Fruit fly (Drosophila melanogaster) whole organism: ENCODE measurements around the gene CG43072.

Experiments used
- CG8478 ChIP-seq: fragments of >200 bp; optimal IDR thresholded peaks from 2 replicates; lab custom pipeline; 2018; ENCODE audit warnings: inconsistent platforms
- EcR ChIP-seq, 2 experiments: fragments of >200 bp; optimal IDR thresholded peaks; 2 replicates each; lab custom pipeline; 2017; ENCODE audit warnings: missing biosample characterization in 2 of 2, missing genetic modification characterization in 2 of 2, missing genetic modification reagents in 2 of 2
- pan ChIP-seq: fragments of >200 bp; optimal IDR thresholded peaks from 2 replicates; lab custom pipeline; 2017
- psq ChIP-seq: fragments of >200 bp; optimal IDR thresholded peaks from 2 replicates; lab custom pipeline; 2017
- usp ChIP-seq: fragments of >200 bp; optimal IDR thresholded peaks from 2 replicates; lab custom pipeline; 2017; ENCODE audit warnings: missing biosample characterization, missing genetic modification characterization, mixed read lengths

DNA sequence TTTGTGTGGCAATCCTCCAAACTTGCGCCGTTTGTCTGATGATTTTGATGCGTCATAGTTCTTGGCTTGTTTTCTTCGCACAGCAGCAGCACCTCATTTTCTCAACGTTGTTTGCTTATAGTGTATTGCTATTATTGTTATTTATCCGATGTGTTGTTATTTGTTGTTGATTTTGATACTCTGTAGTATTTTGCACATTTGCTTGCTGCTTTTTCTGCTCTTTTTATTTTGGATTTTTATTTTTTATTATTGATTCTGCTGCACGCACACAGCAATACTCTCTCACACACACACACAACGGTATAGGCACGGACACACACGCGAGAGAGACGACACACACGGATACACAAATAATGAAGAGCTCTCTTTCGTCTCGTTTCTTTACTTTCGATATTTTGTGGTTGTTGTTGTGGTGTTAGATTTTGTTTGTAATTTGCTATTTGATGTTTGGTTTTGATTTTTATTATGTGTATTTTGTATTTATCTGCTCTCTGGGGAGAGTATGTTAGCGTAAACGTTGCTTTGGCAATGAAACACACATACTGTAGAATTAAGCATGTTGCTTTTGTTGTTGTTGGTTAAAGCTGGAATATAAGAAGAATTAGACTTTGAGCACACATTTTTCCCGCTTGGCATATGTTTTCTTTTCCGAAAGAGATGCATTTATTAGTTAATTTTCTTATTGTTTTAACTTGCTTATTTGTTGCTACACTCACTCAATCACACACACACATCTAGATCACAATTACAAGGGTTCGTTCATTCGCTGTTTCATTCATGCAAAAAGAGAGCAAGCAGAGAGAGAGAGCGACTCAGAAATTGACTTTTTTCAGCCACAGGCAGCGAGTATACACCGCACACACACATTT lies 40.5 kb upstream of the CG43072 start:
- TF ChIP-seq CG8478 (lab: Kevin White, UChicago) = no peak
- no peak for TF ChIP-seq psq (lab: Kevin White, UChicago)
- TF ChIP-seq usp (GFP tag; lab: Kevin White, UChicago) = no peak
- TF ChIP-seq pan = no peak
- no peak for TF ChIP-seq EcR (GFP tag; optimal IDR thresholded peaks at IDR 0.05; lab: Kevin White, UChicago)
